Worm (Caenorhabditis elegans): Measurements from ENCODE around the gene nhr-189.

- TF ChIP-seq ceh-82 (tag; optimal IDR thresholded peaks at IDR 0.05) (no peak), nhr-237 (tag; optimal IDR thresholded peaks at IDR 0.05) (no peak), lin-15B (tag; optimal IDR thresholded peaks at IDR 0.05) (no peak), nhr-77 (tag; optimal IDR thresholded peaks at IDR 0.05) (no peak), elt-2 (tag; optimal IDR thresholded peaks at IDR 0.05) (no peak), mdl-1 (tag; optimal IDR thresholded peaks at IDR 0.05) (no peak), ces-1 (GFP tag; optimal IDR thresholded peaks at IDR 0.05) (no peak), ceh-8 (GFP tag; optimal IDR thresholded peaks at IDR 0.05) (no peak)
Measured at ce11 chrV:3862851-3863250, 2.8 kb upstream of the nhr-189 start, which contains the start of gene nhr-187.
